Fruit fly (Drosophila melanogaster) whole organism, prepupa: ENCODE data around the gene TfIIA-L.

Source experiments
- CG10669 ChIP-seq: fragments of 200-800 bp; sonication (Bioruptor generic); optimal IDR thresholded peaks from 3 replicates; lab custom pipeline; 2018; ENCODE audit warnings: missing biosample characterization, mild to moderate bottlenecking, missing genetic modification characterization, moderate library complexity
- CG11762 ChIP-seq: fragments of 200-800 bp; sonication (Bioruptor generic); optimal IDR thresholded peaks from 3 replicates; lab custom pipeline; 2016; ENCODE audit warnings: missing biosample characterization, missing genetic modification characterization; ENCODE audit not compliant: insufficient read depth
- CG11902 ChIP-seq: fragments of 200-800 bp; sonication (Bioruptor generic); optimal IDR thresholded peaks from 3 replicates; lab custom pipeline; 2016; ENCODE audit warnings: missing biosample characterization, missing genetic modification characterization
- CG15336 ChIP-seq: fragments of 200-800 bp; sonication (Bioruptor generic); IDR thresholded peaks from 2 replicates; pipeline ENCODE4 v1.3.6; 2022; ENCODE audit warnings: missing biosample characterization, missing genetic modification characterization
- CG1621 ChIP-seq: fragments of 200-800 bp; sonication (Bioruptor generic); optimal IDR thresholded peaks from 3 replicates; lab custom pipeline; 2018; ENCODE audit warnings: missing biosample characterization, mild to moderate bottlenecking, missing genetic modification characterization
- CG16779 ChIP-seq: fragments of 200-800 bp; sonication (Bioruptor generic); optimal IDR thresholded peaks from 3 replicates; lab custom pipeline; 2017; ENCODE audit warnings: missing biosample characterization, mild to moderate bottlenecking, missing genetic modification characterization
- CG31627 ChIP-seq: fragments of 200-800 bp; sonication (Bioruptor generic); optimal IDR thresholded peaks from 3 replicates; lab custom pipeline; 2016; ENCODE audit warnings: missing biosample characterization, missing genetic modification characterization
- CG34406 ChIP-seq: fragments of 200-800 bp; sonication (Bioruptor generic); optimal IDR thresholded peaks from 3 replicates; lab custom pipeline; 2016; ENCODE audit warnings: missing biosample characterization, missing genetic modification characterization
- CG4318 ChIP-seq: fragments of 200-800 bp; sonication (Bioruptor generic); optimal IDR thresholded peaks from 3 replicates; lab custom pipeline; 2017; ENCODE audit warnings: missing biosample characterization, mild to moderate bottlenecking, missing genetic modification characterization
- CG6792 ChIP-seq: fragments of 200-800 bp; sonication (Bioruptor generic); optimal IDR thresholded peaks from 3 replicates; lab custom pipeline; 2016; ENCODE audit warnings: missing biosample characterization, missing genetic modification characterization
- CG6854 ChIP-seq: fragments of 200-800 bp; sonication (Bioruptor generic); optimal IDR thresholded peaks from 2 replicates; lab custom pipeline; 2017; ENCODE audit warnings: missing biosample characterization, mild to moderate bottlenecking, missing genetic modification characterization
- CG7368 ChIP-seq: fragments of 200-800 bp; sonication (Bioruptor generic); optimal IDR thresholded peaks from 3 replicates; lab custom pipeline; 2016; ENCODE audit warnings: missing biosample characterization, missing genetic modification characterization
- CG8119 ChIP-seq: fragments of 200-800 bp; sonication (Bioruptor generic); IDR thresholded peaks from 3 replicates; pipeline ENCODE4 v1.3.6; 2022; ENCODE audit warnings: missing biosample characterization, missing genetic modification characterization
- CG8319 ChIP-seq: fragments of 200-800 bp; sonication (Bioruptor generic); optimal IDR thresholded peaks from 3 replicates; lab custom pipeline; 2016; ENCODE audit warnings: missing biosample characterization, missing genetic modification characterization
- CG8632 ChIP-seq: fragments of 200-800 bp; sonication (Bioruptor generic); optimal IDR thresholded peaks from 3 replicates; lab custom pipeline; 2016; ENCODE audit warnings: missing biosample characterization, missing genetic modification characterization
- CG9139 ChIP-seq: fragments of 200-800 bp; sonication (Bioruptor generic); optimal IDR thresholded peaks from 3 replicates; lab custom pipeline; 2017; ENCODE audit warnings: missing biosample characterization, mild to moderate bottlenecking, missing genetic modification characterization
- Eip78C ChIP-seq: fragments of 200-800 bp; sonication (Bioruptor generic); peaks from one replicate; lab custom pipeline; 2016; ENCODE audit warnings: missing biosample characterization, missing genetic modification characterization
- Eip93F ChIP-seq: fragments of 200-800 bp; sonication (Bioruptor generic); optimal IDR thresholded peaks from 2 replicates; lab custom pipeline; 2016; ENCODE audit warnings: missing biosample characterization, mild to moderate bottlenecking, missing genetic modification characterization
- Ets21C ChIP-seq: fragments of 200-800 bp; sonication (Bioruptor generic); optimal IDR thresholded peaks from 3 replicates; lab custom pipeline; 2016; ENCODE audit warnings: missing biosample characterization, missing genetic modification characterization
- Ets96B ChIP-seq: fragments of 200-800 bp; optimal IDR thresholded peaks from 2 replicates; lab custom pipeline; 2019; ENCODE audit warnings: missing biosample characterization, mild to moderate bottlenecking, missing genetic modification characterization, moderate library complexity
- Hr38 ChIP-seq: sonication (Bioruptor generic); optimal IDR thresholded peaks from 2 replicates; lab custom pipeline; 2016; ENCODE audit warnings: missing biosample characterization, missing genetic modification characterization
- Hr4 ChIP-seq: fragments of 200-800 bp; sonication (Bioruptor generic); optimal IDR thresholded peaks from 3 replicates; lab custom pipeline; 2016; ENCODE audit warnings: missing biosample characterization, missing genetic modification characterization
- Lpt ChIP-seq: fragments of 200-800 bp; sonication (Bioruptor generic); optimal IDR thresholded peaks from 3 replicates; lab custom pipeline; 2016; ENCODE audit warnings: missing biosample characterization, missing genetic modification characterization
- Met ChIP-seq: fragments of 200-800 bp; sonication (Bioruptor generic); optimal IDR thresholded peaks from 3 replicates; lab custom pipeline; 2016; ENCODE audit warnings: missing biosample characterization, missing genetic modification characterization
- OdsH ChIP-seq: fragments of 200-800 bp; sonication (Bioruptor generic); optimal IDR thresholded peaks from 3 replicates; lab custom pipeline; 2016; ENCODE audit warnings: missing biosample characterization, missing genetic modification characterization
- Sox15 ChIP-seq: fragments of 200-800 bp; sonication (Bioruptor generic); optimal IDR thresholded peaks from 3 replicates; lab custom pipeline; 2016; ENCODE audit warnings: missing biosample characterization, missing genetic modification characterization
- achi ChIP-seq: fragments of 200-800 bp; sonication (Bioruptor generic); optimal IDR thresholded peaks from 3 replicates; lab custom pipeline; 2016; ENCODE audit warnings: missing biosample characterization, missing genetic modification characterization
- acj6 ChIP-seq: fragments of 200-800 bp; sonication (Bioruptor generic); optimal IDR thresholded peaks from 3 replicates; lab custom pipeline; 2016; ENCODE audit warnings: missing biosample characterization, missing genetic modification characterization
- cyc ChIP-seq: fragments of 200-800 bp; sonication (Bioruptor generic); optimal IDR thresholded peaks from 3 replicates; lab custom pipeline; 2016; ENCODE audit warnings: missing biosample characterization, missing genetic modification characterization
- dac ChIP-seq: fragments of 200-800 bp; sonication (Bioruptor generic); optimal IDR thresholded peaks from 2 replicates; lab custom pipeline; 2017; ENCODE audit warnings: missing biosample characterization, mild to moderate bottlenecking, missing genetic modification characterization
- dsx ChIP-seq: fragments of 200-800 bp; optimal IDR thresholded peaks from 3 replicates; lab custom pipeline; 2019; ENCODE audit warnings: missing biosample characterization, mild to moderate bottlenecking, missing genetic modification characterization, moderate library complexity; ENCODE audit not compliant: poor library complexity, severe bottlenecking
- esn ChIP-seq: fragments of 200-800 bp; sonication (Bioruptor generic); optimal IDR thresholded peaks from 2 replicates; lab custom pipeline; 2016; ENCODE audit warnings: missing biosample characterization, mild to moderate bottlenecking, missing genetic modification characterization, moderate library complexity
- fd85E ChIP-seq: fragments of 200-800 bp; sonication (Bioruptor generic); optimal IDR thresholded peaks from 3 replicates; lab custom pipeline; 2016; ENCODE audit warnings: missing biosample characterization, missing genetic modification characterization
- lz ChIP-seq: fragments of 200-800 bp; sonication (Bioruptor generic); optimal IDR thresholded peaks from 3 replicates; lab custom pipeline; 2016; ENCODE audit warnings: missing biosample characterization, missing genetic modification characterization
- salr ChIP-seq, 2 experiments: fragments of 200-800 bp; sonication (Bioruptor generic); optimal IDR thresholded peaks; 3 replicates each; lab custom pipeline; 2016 to 2018; ENCODE audit warnings: missing biosample characterization in 2 of 2, missing genetic modification characterization in 2 of 2, mild to moderate bottlenecking in 1 of 2
- spab ChIP-seq: fragments of 200-800 bp; sonication (Bioruptor generic); optimal IDR thresholded peaks from 2 replicates; lab custom pipeline; 2017; ENCODE audit warnings: missing biosample characterization, mild to moderate bottlenecking, missing genetic modification characterization, missing genetic modification reagents
- topi ChIP-seq: fragments of 200-800 bp; sonication (Bioruptor generic); optimal IDR thresholded peaks from 3 replicates; lab custom pipeline; 2016; ENCODE audit warnings: missing biosample characterization, missing genetic modification characterization
- vri ChIP-seq: fragments of 200-800 bp; sonication (Bioruptor generic); optimal IDR thresholded peaks from 3 replicates; lab custom pipeline; 2016; ENCODE audit warnings: missing biosample characterization, mild to moderate bottlenecking, missing genetic modification characterization

The TfIIA-L gene

dm6 chr3R:27263434-27264215 is 12.7 kb downstream of the TfIIA-L start, which contains the start of gene woc (continued):
- TF ChIP-seq CG31627 (GFP tag; lab: Kevin White, UChicago), result peak; percentile 83
- peak; percentile 79 for TF ChIP-seq Sox15
- TF ChIP-seq CG9139, result no peak
- peak; percentile 84 for TF ChIP-seq acj6 (GFP tag; lab: Kevin White, UChicago)
- TF ChIP-seq CG8319 (GFP tag; lab: Kevin White, UChicago), result peak; percentile 77
- peak; percentile 64 for TF ChIP-seq CG11762 (GFP tag; lab: Kevin White, UChicago)
- peak; percentile 86 for TF ChIP-seq CG1621 (tag; lab: Kevin White, UChicago)
- peak; percentile 76 for TF ChIP-seq cyc (GFP tag; lab: Kevin White, UChicago)
- no peak for TF ChIP-seq vri (GFP tag; lab: Kevin White, UChicago)
- peak; percentile 91 for TF ChIP-seq CG16779 (tag; lab: Kevin White, UChicago)
- TF ChIP-seq Ets96B (tag; lab: Kevin White, UChicago), result peak; percentile 60
- no peak for TF ChIP-seq Eip93F (GFP tag; lab: Kevin White, UChicago)
- TF ChIP-seq CG4318 (GFP tag; lab: Kevin White, UChicago), result no peak
- peak; percentile 77 for TF ChIP-seq CG7368 (GFP tag; lab: Kevin White, UChicago)
- peak; percentile 56 for TF ChIP-seq achi (GFP tag; lab: Kevin White, UChicago)
- TF ChIP-seq topi (GFP tag; lab: Kevin White, UChicago), result peak; percentile 80
- TF ChIP-seq CG6854 (GFP tag; lab: Kevin White, UChicago), result peak; percentile 50
- peak; percentile 68 for TF ChIP-seq dsx
- peak; percentile 81 for TF ChIP-seq spab
- peak; percentile 82 for TF ChIP-seq lz (GFP tag; lab: Kevin White, UChicago)
- no peak for TF ChIP-seq Met
- peak; percentile 73 for TF ChIP-seq CG8632 (GFP tag; lab: Kevin White, UChicago)
- TF ChIP-seq CG11902 (GFP tag; lab: Kevin White, UChicago), result peak; percentile 65
- TF ChIP-seq Hr38 (GFP tag; lab: Kevin White, UChicago), result peak; percentile 4
- TF ChIP-seq esn (GFP tag; lab: Kevin White, UChicago), result peak; percentile 84
- peak; percentile 83 for TF ChIP-seq CG8119 (GFP tag; lab: Robert Waterston, UW)
- peak; percentile 38 for TF ChIP-seq Hr4 (GFP tag; lab: Kevin White, UChicago)
- TF ChIP-seq OdsH (GFP tag; lab: Kevin White, UChicago), result peak; percentile 55
- peak; percentile 27 for TF ChIP-seq Ets21C (GFP tag; lab: Kevin White, UChicago)
- peak; percentile 79 for TF ChIP-seq CG15336 (GFP tag; lab: Robert Waterston, UW)

dm6 chr3R:27265330-27265729 is 14.4 kb downstream of the TfIIA-L start, which contains the start of the genes CG14262 and CG14260:
CG14262 (minus strand) TSS chr3R:27265430.
CG14260 (plus strand) TSS chr3R:27265457.
- TF ChIP-seq CG6792 (GFP tag; lab: Kevin White, UChicago), result no peak
- no peak for TF ChIP-seq CG10669 (GFP tag; lab: Kevin White, UChicago)
- no peak for TF ChIP-seq fd85E
- no peak for TF ChIP-seq Met
- no peak for TF ChIP-seq dac (GFP tag; lab: Kevin White, UChicago)
- no peak for TF ChIP-seq CG34406
- TF ChIP-seq salr (GFP tag; optimal IDR thresholded peaks at IDR 0.05; lab: Kevin White, UChicago), result no peak
- no peak for TF ChIP-seq Eip78C
- no peak for TF ChIP-seq CG11902 (GFP tag; lab: Kevin White, UChicago)
- TF ChIP-seq CG8119 (GFP tag; lab: Robert Waterston, UW), result no peak
- TF ChIP-seq OdsH (GFP tag; lab: Kevin White, UChicago), result no peak
- no peak for TF ChIP-seq Ets96B (tag; lab: Kevin White, UChicago)
- TF ChIP-seq Lpt (GFP tag; lab: Kevin White, UChicago), result no peak
